Worm (Caenorhabditis elegans) whole organism, young adult: Measurements from ENCODE around the gene mdt-26.

Experiments used
- B0336.3 ChIP-seq: fragments of 200-800 bp; sonication (Bioruptor generic); IDR thresholded peaks from 2 replicates; pipeline ENCODE4 v1.3.6; 2022; ENCODE audit warnings: missing genetic modification characterization, missing compliant biosample characterization
- F22D6.2 ChIP-seq: sonication (generic microtip); optimal IDR thresholded peaks from 2 replicates; lab custom pipeline; 2016; ENCODE audit warnings: mild to moderate bottlenecking, missing genetic modification characterization, missing compliant biosample characterization
- F33H1.4 ChIP-seq: fragments of 200-800 bp; sonication (Bioruptor generic); IDR thresholded peaks from 2 replicates; pipeline ENCODE4 v1.3.6; 2022; ENCODE audit warnings: missing genetic modification reagents, missing genetic modification characterization, missing compliant biosample characterization
- F57A8.1 ChIP-seq: fragments of 200-800 bp; sonication (Bioruptor generic); optimal IDR thresholded peaks from 2 replicates; lab custom pipeline; 2018; ENCODE audit warnings: mild to moderate bottlenecking, missing genetic modification characterization, moderate library complexity, missing compliant biosample characterization
- F57C9.4 ChIP-seq: sonication (generic microtip); optimal IDR thresholded peaks from 2 replicates; lab custom pipeline; 2017; ENCODE audit warnings: mild to moderate bottlenecking, missing genetic modification characterization, missing compliant biosample characterization
- T07F8.4 ChIP-seq: sonication (generic microtip); optimal IDR thresholded peaks from 2 replicates; lab custom pipeline; 2016; ENCODE audit warnings: mild to moderate bottlenecking, missing genetic modification characterization, moderate library complexity, missing compliant biosample characterization
- ZK185.1 ChIP-seq: sonication (generic microtip); optimal IDR thresholded peaks from 2 replicates; lab custom pipeline; 2016; ENCODE audit warnings: mild to moderate bottlenecking, missing genetic modification characterization, missing compliant biosample characterization; ENCODE audit not compliant: poor library complexity, severe bottlenecking
- ama-1 ChIP-seq, 3 experiments: fragments of 150-350 bp in 1 of 3; sonication (generic microtip) in 2 of 3; optimal IDR thresholded peaks; 2 replicates each; lab custom pipeline; 2014 to 2018; ENCODE audit warnings: missing biosample characterization in 2 of 3, missing genetic modification characterization in 2 of 3, missing genetic modification reagents in 2 of 3
- aptf-2 ChIP-seq: fragments of 200-800 bp; sonication (Bioruptor generic); conservative IDR thresholded peaks from 2 replicates; pipeline ENCODE4 v1.3.6; 2022; ENCODE audit warnings: missing genetic modification reagents, missing genetic modification characterization, missing compliant biosample characterization
- atf-7 ChIP-seq: sonication (generic microtip); optimal IDR thresholded peaks from 2 replicates; lab custom pipeline; 2017; ENCODE audit warnings: mild to moderate bottlenecking, missing genetic modification characterization, missing compliant biosample characterization
- athp-1 ChIP-seq: sonication (generic microtip); optimal IDR thresholded peaks from 2 replicates; lab custom pipeline; 2017; ENCODE audit warnings: mild to moderate bottlenecking, missing genetic modification characterization, missing compliant biosample characterization
- attf-3 ChIP-seq: fragments of 200-800 bp; sonication (Bioruptor generic); conservative IDR thresholded peaks from 2 replicates; pipeline ENCODE4 v1.3.6; 2022; ENCODE audit warnings: missing genetic modification reagents, missing genetic modification characterization, missing compliant biosample characterization
- attf-5 ChIP-seq: fragments of 200-800 bp; sonication (Bioruptor generic); optimal IDR thresholded peaks from 2 replicates; lab custom pipeline; 2018; ENCODE audit warnings: mild to moderate bottlenecking, missing genetic modification characterization, missing compliant biosample characterization
- cebp-1 ChIP-seq, 2 experiments: fragments of 200-800 bp in 1 of 2; sonication (Bioruptor generic) in 1 of 2; sonication (generic microtip) in 1 of 2; IDR thresholded peaks in 1 of 2; optimal IDR thresholded peaks in 1 of 2; 2 replicates each; pipeline versions ENCODE4 v1.3.6 to Lab custom; 2017 to 2022; ENCODE audit warnings: missing compliant biosample characterization in 2 of 2, missing genetic modification characterization in 2 of 2, mild to moderate bottlenecking in 1 of 2, missing genetic modification reagents in 1 of 2, moderate library complexity in 1 of 2
- cebp-2 ChIP-seq: fragments of 200-800 bp; sonication (Bioruptor generic); IDR thresholded peaks from 2 replicates; pipeline ENCODE4 v1.3.6; 2022; ENCODE audit warnings: missing genetic modification characterization, missing compliant biosample characterization
- ceh-100 ChIP-seq: fragments of 200-800 bp; sonication (Bioruptor generic); IDR thresholded peaks from 2 replicates; pipeline ENCODE4 v1.3.6; 2022; ENCODE audit warnings: missing genetic modification reagents, missing genetic modification characterization, missing compliant biosample characterization
- ceh-40 ChIP-seq: fragments of 200-800 bp; sonication (Bioruptor generic); IDR thresholded peaks from 2 replicates; pipeline ENCODE4 v1.3.6; 2022; ENCODE audit warnings: missing genetic modification characterization, missing compliant biosample characterization
- chd-7 ChIP-seq: sonication (generic microtip); optimal IDR thresholded peaks from 2 replicates; lab custom pipeline; 2016; ENCODE audit warnings: mild to moderate bottlenecking, missing genetic modification characterization, moderate library complexity, missing compliant biosample characterization
- die-1 ChIP-seq: sonication (generic microtip); optimal IDR thresholded peaks from 2 replicates; lab custom pipeline; 2016; ENCODE audit warnings: missing genotype, mild to moderate bottlenecking, missing genetic modification characterization, missing compliant biosample characterization
- ekl-4 ChIP-seq: fragments of 200-800 bp; sonication (Bioruptor generic); IDR thresholded peaks from 2 replicates; pipeline ENCODE4 v1.3.6; 2022; ENCODE audit warnings: missing genetic modification reagents, missing genetic modification characterization, missing compliant biosample characterization
- ets-4 ChIP-seq: fragments of 200-800 bp; sonication (Bioruptor generic); optimal IDR thresholded peaks from 2 replicates; lab custom pipeline; 2018; ENCODE audit warnings: mild to moderate bottlenecking, missing genetic modification characterization, missing compliant biosample characterization
- fkh-3 ChIP-seq: sonication (generic microtip); optimal IDR thresholded peaks from 2 replicates; lab custom pipeline; 2016; ENCODE audit warnings: mild to moderate bottlenecking, missing genetic modification characterization, missing compliant biosample characterization
- hlh-12 ChIP-seq: sonication (generic microtip); optimal IDR thresholded peaks from 2 replicates; lab custom pipeline; 2016; ENCODE audit warnings: missing genetic modification characterization, missing compliant biosample characterization
- hrde-1 ChIP-seq: sonication (generic microtip); optimal IDR thresholded peaks from 2 replicates; lab custom pipeline; 2016; ENCODE audit warnings: missing genetic modification characterization, mild to moderate bottlenecking, missing compliant biosample characterization, moderate library complexity, missing genotype, missing genetic modification reagents, borderline replicate concordance
- let-607 ChIP-seq, 2 experiments: fragments of 200-800 bp in 1 of 2; sonication (Bioruptor generic) in 1 of 2; sonication (generic microtip) in 1 of 2; optimal IDR thresholded peaks; 2 replicates each; lab custom pipeline; 2016 to 2018; ENCODE audit warnings: mild to moderate bottlenecking in 2 of 2, missing compliant biosample characterization in 2 of 2, missing genetic modification characterization in 2 of 2, moderate library complexity in 2 of 2, missing genotype in 1 of 2
- lin-26 ChIP-seq: fragments of 200-800 bp; sonication (Bioruptor generic); IDR thresholded peaks from 2 replicates; pipeline ENCODE4 v1.3.6; 2022; ENCODE audit warnings: missing genetic modification reagents, missing genetic modification characterization, missing compliant biosample characterization
- lin-40 ChIP-seq: sonication (generic microtip); optimal IDR thresholded peaks from 2 replicates; lab custom pipeline; 2016; ENCODE audit warnings: missing genetic modification characterization, mild to moderate bottlenecking, missing compliant biosample characterization, missing genotype, missing genetic modification reagents
- lir-1 ChIP-seq: fragments of 200-800 bp; sonication (Bioruptor generic); conservative IDR thresholded peaks from 2 replicates; pipeline ENCODE4 v1.3.6; 2022; ENCODE audit warnings: missing genetic modification reagents, missing genetic modification characterization, missing compliant biosample characterization
- madf-3 ChIP-seq: fragments of 200-800 bp; sonication (Bioruptor generic); IDR thresholded peaks from 2 replicates; pipeline ENCODE4 v1.3.6; 2022; ENCODE audit warnings: missing genetic modification reagents, missing genetic modification characterization, missing compliant biosample characterization
- mes-4 ChIP-seq: sonication (generic microtip); optimal IDR thresholded peaks from 2 replicates; lab custom pipeline; 2016; ENCODE audit warnings: missing genotype, missing genetic modification characterization, missing compliant biosample characterization
- nfya-2 ChIP-seq: fragments of 200-800 bp; sonication (Bioruptor generic); IDR thresholded peaks from 2 replicates; pipeline ENCODE4 v1.3.6; 2022; ENCODE audit warnings: missing genetic modification reagents, missing genetic modification characterization, missing compliant biosample characterization
- nhr-179 ChIP-seq: sonication (generic microtip); optimal IDR thresholded peaks from 2 replicates; lab custom pipeline; 2016; ENCODE audit warnings: mild to moderate bottlenecking, missing genetic modification characterization, missing compliant biosample characterization
- nhr-80 ChIP-seq: sonication (generic microtip); optimal IDR thresholded peaks from 2 replicates; lab custom pipeline; 2016; ENCODE audit warnings: missing genetic modification characterization, missing compliant biosample characterization
- pbrm-1 ChIP-seq: fragments of 200-800 bp; sonication (Bioruptor generic); IDR thresholded peaks from 2 replicates; pipeline ENCODE4 v1.3.6; 2022; ENCODE audit warnings: missing genetic modification reagents, missing genetic modification characterization, missing compliant biosample characterization
- rcor-1 ChIP-seq: fragments of 200-800 bp; sonication (Bioruptor generic); IDR thresholded peaks from 2 replicates; pipeline ENCODE4 v1.3.6; 2022; ENCODE audit warnings: missing genetic modification reagents, missing genetic modification characterization, missing compliant biosample characterization
- sdz-38 ChIP-seq: sonication (generic microtip); optimal IDR thresholded peaks from 2 replicates; lab custom pipeline; 2016; ENCODE audit warnings: missing genotype, missing genetic modification characterization, missing compliant biosample characterization
- snpc-1.3 ChIP-seq: sonication (generic microtip); optimal IDR thresholded peaks from 2 replicates; lab custom pipeline; 2017; ENCODE audit warnings: missing genetic modification characterization, mild to moderate bottlenecking, missing compliant biosample characterization, antibody characterized with exemption, moderate library complexity, missing genotype, missing genetic modification reagents; ENCODE audit not compliant: insufficient read depth
- snpc-3.4 ChIP-seq: sonication (generic microtip); optimal IDR thresholded peaks from 2 replicates; lab custom pipeline; 2017; ENCODE audit warnings: missing genetic modification characterization, mild to moderate bottlenecking, missing compliant biosample characterization, antibody characterized with exemption, moderate library complexity, missing genotype, missing genetic modification reagents
- snpc-4 ChIP-seq, 5 experiments: fragments of 150-350 bp in 1 of 5; sonication (generic microtip) in 4 of 5; optimal IDR thresholded peaks; 2 replicates each; lab custom pipeline; 2014 to 2018; ENCODE audit warnings: missing genetic modification characterization in 5 of 5, missing biosample characterization in 3 of 5, antibody characterized with exemption in 2 of 5, mild to moderate bottlenecking in 2 of 5, missing compliant biosample characterization in 2 of 5, missing genotype in 2 of 5, moderate library complexity in 2 of 5, missing genetic modification reagents in 1 of 5
- tbp1 ChIP-seq: fragments of 200-800 bp; sonication (Bioruptor generic); optimal IDR thresholded peaks from 2 replicates; lab custom pipeline; 2018; ENCODE audit warnings: mild to moderate bottlenecking, missing genetic modification characterization, missing compliant biosample characterization
- tlf-1 ChIP-seq: fragments of 200-800 bp; sonication (Bioruptor generic); optimal IDR thresholded peaks from 2 replicates; lab custom pipeline; 2018; ENCODE audit warnings: mild to moderate bottlenecking, missing genetic modification characterization, missing compliant biosample characterization
- zim-3 ChIP-seq: sonication (generic microtip); optimal IDR thresholded peaks from 2 replicates; lab custom pipeline; 2017; ENCODE audit warnings: mild to moderate bottlenecking, missing genetic modification characterization, moderate library complexity, missing compliant biosample characterization
- ztf-26 ChIP-seq: sonication (generic microtip); optimal IDR thresholded peaks from 2 replicates; lab custom pipeline; 2017; ENCODE audit warnings: missing genetic modification characterization, missing compliant biosample characterization

mdt-26 gene

DNA sequence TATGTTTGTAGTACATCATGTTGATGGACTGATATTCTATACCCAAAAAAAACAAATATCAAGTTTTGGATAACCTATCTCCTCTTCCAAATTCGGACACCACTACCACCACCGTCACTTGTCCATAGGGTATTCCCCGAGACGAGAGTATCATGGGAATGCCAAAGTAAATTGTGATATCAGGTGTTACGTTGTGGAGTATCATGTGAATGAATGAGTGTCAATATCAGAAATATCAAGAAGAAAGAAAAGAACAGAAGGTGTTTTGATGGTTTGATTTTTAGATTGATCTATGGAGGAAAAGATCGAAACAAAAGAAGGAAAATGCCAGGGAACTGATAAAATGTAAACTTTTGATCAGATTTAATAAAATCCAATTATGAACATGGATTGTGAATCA lies 37.3 kb downstream of the mdt-26 start:
- TF ChIP-seq fkh-3 (no peak), attf-5 (GFP tag; lab: Kevin White, UChicago) (peak; percentile 37), die-1 (tag; lab: Kevin White, UChicago) (no peak), cebp-1 (GFP tag; IDR thresholded peaks at IDR 0.05; lab: Robert Waterston, UW) (no peak), cebp-1 (tag; optimal IDR thresholded peaks at IDR 0.05; lab: Kevin White, UChicago) (peak; percentile 52), atf-7 (tag; lab: Kevin White, UChicago) (peak; percentile 41), sdz-38 (no peak), tbp1 (GFP tag; lab: Kevin White, UChicago) (peak; percentile 29), F22D6.2 (tag; lab: Kevin White, UChicago) (no peak), nhr-80 (tag; lab: Kevin White, UChicago) (peak; percentile 58), B0336.3 (GFP tag; lab: Robert Waterston, UW) (0 out of 2 replicates have a peak, but pooled peaks have one; percentile 20), lin-26 (GFP tag; lab: Robert Waterston, UW) (peak; percentile 51; the same call in 1 of the 2 replicates), aptf-2 (GFP tag; lab: Robert Waterston, UW) (no peak), nfya-2 (GFP tag; lab: Robert Waterston, UW) (no peak), tlf-1 (peak; percentile 25), snpc-4 (GFP tag; optimal IDR thresholded peaks at IDR 0.05; lab: Kevin White, UChicago) (no peak), snpc-4 (tag; optimal IDR thresholded peaks at IDR 0.05; lab: Kevin White, UChicago) (peak in 2 of 4 experiments; percentile 21 to 64), hlh-12 (tag; lab: Kevin White, UChicago) (no peak), ztf-26 (tag; lab: Kevin White, UChicago) (peak; percentile 11), mes-4 (tag; lab: Kevin White, UChicago) (no peak), chd-7 (tag; lab: Kevin White, UChicago) (peak; percentile 33), athp-1 (tag; lab: Kevin White, UChicago) (no peak)

ce11 chrII:5698869-5699268 lies 37.9 kb downstream of the mdt-26 start, which contains the start of the genes C25H3.10 and C25H3.1:
C25H3.10 (minus strand) TSS chrII:5698969.
C25H3.1 (plus strand) TSS chrII:5699071.
- no peak for TF ChIP-seq F57C9.4 (tag; lab: Kevin White, UChicago)
- no peak for TF ChIP-seq lir-1
- no peak for TF ChIP-seq nhr-80 (tag; lab: Kevin White, UChicago)
- no peak for TF ChIP-seq atf-7 (tag; lab: Kevin White, UChicago)
- TF ChIP-seq ekl-4 (GFP tag; lab: Robert Waterston, UW): no peak
- no peak for TF ChIP-seq ceh-40
- TF ChIP-seq pbrm-1: no peak
- no peak for TF ChIP-seq zim-3 (tag; lab: Kevin White, UChicago)
- TF ChIP-seq ceh-100 (GFP tag; lab: Robert Waterston, UW): no peak
- no peak for TF ChIP-seq hrde-1 (tag; lab: Kevin White, UChicago)
- no peak for TF ChIP-seq T07F8.4 (tag; lab: Kevin White, UChicago)
- TF ChIP-seq cebp-2 (GFP tag; lab: Robert Waterston, UW): no peak
- no peak for TF ChIP-seq let-607 (tag; optimal IDR thresholded peaks at IDR 0.05; lab: Kevin White, UChicago)
- TF ChIP-seq, all 124 proteins: peak for 0

- TF ChIP-seq snpc-3.4 (tag; lab: Kevin White, UChicago) (peak; percentile 92), F57A8.1 (GFP tag; lab: Kevin White, UChicago) (no peak), snpc-1.3 (tag; lab: Kevin White, UChicago) (peak; percentile 78), madf-3 (GFP tag; lab: Robert Waterston, UW) (0 out of 2 replicates have a peak, but pooled peaks have one; percentile 13), snpc-4 (GFP tag; optimal IDR thresholded peaks at IDR 0.05; lab: Kevin White, UChicago) (peak; percentile 97), snpc-4 (tag; optimal IDR thresholded peaks at IDR 0.05; lab: Kevin White, UChicago) (peak; percentile 98 to 99 (median 98)), ama-1 (optimal IDR thresholded peaks at IDR 0.05; lab: Kevin White, UChicago) (peak; percentile 86), ama-1 (GFP tag; optimal IDR thresholded peaks at IDR 0.05; lab: Kevin White, UChicago) (no peak), lin-40 (tag; lab: Kevin White, UChicago) (peak; percentile 49), F33H1.4 (GFP tag; lab: Robert Waterston, UW) (peak; percentile 49; the same call in 1 of the 2 replicates), ZK185.1 (tag; lab: Kevin White, UChicago) (peak; percentile 10), rcor-1 (GFP tag; lab: Robert Waterston, UW) (peak; percentile 48; the same call in 1 of the 2 replicates), ets-4 (GFP tag; lab: Kevin White, UChicago) (no peak), zim-3 (tag; lab: Kevin White, UChicago) (no peak), attf-3 (no peak), nhr-179 (no peak), hlh-12 (tag; lab: Kevin White, UChicago) (no peak), atf-7 (tag; lab: Kevin White, UChicago) (peak; percentile 6), nhr-80 (tag; lab: Kevin White, UChicago) (peak; percentile 3)
These were observed 40.5 kb downstream of the mdt-26 start for ce11 chrII:5701485-5701884.
